Worm (Caenorhabditis elegans): ENCODE data around the gene C03G6.17.
A peak's percentile ranks its signal among the peaks of the same experiment; 100 is the strongest.

- TF ChIP-seq lin-13 (GFP tag; optimal IDR thresholded peaks at IDR 0.05) (no peak), mab-5 (tag; optimal IDR thresholded peaks at IDR 0.05) (no peak), dmd-4 (tag; optimal IDR thresholded peaks at IDR 0.05) (no peak), nhr-6 (tag; optimal IDR thresholded peaks at IDR 0.05) (no peak), sma-9 (GFP tag; optimal IDR thresholded peaks at IDR 0.05) (no peak), sma-9 (tag; optimal IDR thresholded peaks at IDR 0.05) (no peak), alr-1 (tag; optimal IDR thresholded peaks at IDR 0.05) (no peak), skn-1 (tag; optimal IDR thresholded peaks at IDR 0.05) (no peak), unc-62 (GFP tag; optimal IDR thresholded peaks at IDR 0.05) (no peak), fos-1 (tag; optimal IDR thresholded peaks at IDR 0.05) (peak; percentile 2), nhr-12 (tag; optimal IDR thresholded peaks at IDR 0.05) (no peak), aly-2 (tag; optimal IDR thresholded peaks at IDR 0.05) (no peak), nhr-237 (tag; optimal IDR thresholded peaks at IDR 0.05) (no peak), R02D3.7 (tag; optimal IDR thresholded peaks at IDR 0.05) (no peak)
Observed at ce11 chrV:7386052-7386573, 5.2 kb upstream of the C03G6.17 start, which contains the start of gene srp-6.

Measured in whole organism, L2 larva.